Fruit fly (Drosophila melanogaster): Measurements from ENCODE around the gene CG12236.

Gene CG12236

dm6 chrX:5907916-5908315, at the start of gene CG12236:
CG12236 (plus strand) TSS chrX:5908135.
- peak; percentile 29 for TF ChIP-seq dmrt11E (tag; optimal IDR thresholded peaks at IDR 0.05)
- no peak for TF ChIP-seq Neu2 (GFP tag; optimal IDR thresholded peaks at IDR 0.05; ENCODE audit: borderline replicate concordance)
- no peak for TF ChIP-seq ro (GFP tag; IDR thresholded peaks at IDR 0.05)
- no peak for TF ChIP-seq Abd-B (GFP tag; optimal IDR thresholded peaks at IDR 0.05)
- TF ChIP-seq shn (GFP tag; optimal IDR thresholded peaks at IDR 0.05): no peak
- peak; percentile 20 for TF ChIP-seq Max (GFP tag; optimal IDR thresholded peaks at IDR 0.05)
- TF ChIP-seq ewg (GFP tag; optimal IDR thresholded peaks at IDR 0.05): peak; percentile 34
- peak; percentile 75 for TF ChIP-seq CG8290 (GFP tag; optimal IDR thresholded peaks at IDR 0.05)
- peak in 1 of 2 experiments; percentile 83 for TF ChIP-seq CG8290 (tag; optimal IDR thresholded peaks at IDR 0.05)
- TF ChIP-seq Ets97D (GFP tag; optimal IDR thresholded peaks at IDR 0.05): peak; percentile 97
- peak; percentile 73 for TF ChIP-seq CG10267 (tag; optimal IDR thresholded peaks at IDR 0.05)
- TF ChIP-seq mirr (GFP tag; optimal IDR thresholded peaks at IDR 0.05): peak; percentile 39
- TF ChIP-seq HHEX (GFP tag; optimal IDR thresholded peaks at IDR 0.05): peak; percentile 62
- TF ChIP-seq CG9215 (GFP tag; IDR thresholded peaks at IDR 0.05): no peak
- no peak for TF ChIP-seq CG2129 (GFP tag; IDR thresholded peaks at IDR 0.05; ENCODE audit: partially characterized antibody)
- no peak for TF ChIP-seq wor (GFP tag; IDR thresholded peaks at IDR 0.05)
- peak; percentile 47 for TF ChIP-seq Nf-YC (tag; optimal IDR thresholded peaks at IDR 0.05)
- TF ChIP-seq HmgZ (tag; optimal IDR thresholded peaks at IDR 0.05): peak; percentile 85
- TF ChIP-seq Opbp (GFP tag; IDR thresholded peaks at IDR 0.05; ENCODE audit: partially characterized antibody): peak; percentile 66; the same call in 2 of the 3 replicates
- TF ChIP-seq Ets65A (GFP tag): peak; percentile 95
- TF ChIP-seq Stat92E (GFP tag; optimal IDR thresholded peaks at IDR 0.05): peak in 1 of 3 experiments; percentile 19
- no peak for TF ChIP-seq org-1 (GFP tag; optimal IDR thresholded peaks at IDR 0.05)
- TF ChIP-seq CrebB (tag; optimal IDR thresholded peaks at IDR 0.05): peak; percentile 62
- TF ChIP-seq CG17359 (tag; optimal IDR thresholded peaks at IDR 0.05): peak; percentile 32
- peak; percentile 26 for TF ChIP-seq CG3163 (GFP tag; optimal IDR thresholded peaks at IDR 0.05)
- peak; percentile 64 for TF ChIP-seq pfk (GFP tag; optimal IDR thresholded peaks at IDR 0.05)
- TF ChIP-seq CG10654 (GFP tag; optimal IDR thresholded peaks at IDR 0.05): peak; percentile 24
- 0 out of 2 replicates have a peak, but pooled peaks have one; percentile 14 for TF ChIP-seq stc (GFP tag; IDR thresholded peaks at IDR 0.05)
- 0 out of 2 replicates have a peak, but pooled peaks have one; percentile 9 for TF ChIP-seq ssp (GFP tag; IDR thresholded peaks at IDR 0.05)
- peak; percentile 63 for TF ChIP-seq ash1 (GFP tag; optimal IDR thresholded peaks at IDR 0.05)
- TF ChIP-seq NFAT (GFP tag; IDR thresholded peaks at IDR 0.05): peak; percentile 78
- peak; percentile 2 to 43 for TF ChIP-seq Pdp1 (GFP tag; optimal IDR thresholded peaks at IDR 0.05)
- peak; percentile 64; the same call in 2 of the 3 replicates for TF ChIP-seq ci (GFP tag; IDR thresholded peaks at IDR 0.05)
- no peak for TF ChIP-seq CG12769 (tag; optimal IDR thresholded peaks at IDR 0.05)
- TF ChIP-seq grau (tag; optimal IDR thresholded peaks at IDR 0.05): peak; percentile 51
- TF ChIP-seq gro (GFP tag; optimal IDR thresholded peaks at IDR 0.05): peak; percentile 56
- no peak for TF ChIP-seq ab (GFP tag; optimal IDR thresholded peaks at IDR 0.05)
- TF ChIP-seq Tbp (GFP tag; optimal IDR thresholded peaks at IDR 0.05): no peak
- TF ChIP-seq CG10543 (GFP tag; optimal IDR thresholded peaks at IDR 0.05): peak; percentile 48
- TF ChIP-seq tio (GFP tag; optimal IDR thresholded peaks at IDR 0.05): no peak
- no peak for TF ChIP-seq Deaf1 (tag; optimal IDR thresholded peaks at IDR 0.05)
- TF ChIP-seq CG2678 (tag; optimal IDR thresholded peaks at IDR 0.05): no peak
- TF ChIP-seq Oli (tag; optimal IDR thresholded peaks at IDR 0.05): peak; percentile 3
- TF ChIP-seq CG34422 (GFP tag; IDR thresholded peaks at IDR 0.05): peak; percentile 69
- no peak for TF ChIP-seq run (tag; optimal IDR thresholded peaks at IDR 0.05)
- peak; percentile 25 to 59 for TF ChIP-seq dpn (GFP tag; optimal IDR thresholded peaks at IDR 0.05)
- 0 out of 2 replicates have a peak, but pooled peaks have one; percentile 28 for TF ChIP-seq CG14014 (GFP tag; IDR thresholded peaks at IDR 0.05)
- peak; percentile 71; the same call in 2 of the 3 replicates for TF ChIP-seq Dbx (GFP tag; IDR thresholded peaks at IDR 0.05)
- TF ChIP-seq esg (GFP tag; conservative IDR thresholded peaks at IDR 0.05): no peak
- no peak for TF ChIP-seq CG43689 (GFP tag; IDR thresholded peaks at IDR 0.05)
- no peak for TF ChIP-seq Spps (tag; optimal IDR thresholded peaks at IDR 0.05)

Measured in whole organism, embryonic.